Fruit fly (Drosophila melanogaster) whole organism, pupa: ENCODE measurements around the gene CG43181.

Source experiments
- CG10348 ChIP-seq: fragments of 200-800 bp; sonication (Bioruptor generic); IDR thresholded peaks from 2 replicates; pipeline ENCODE4 v1.3.6; 2022; ENCODE audit warnings: missing biosample characterization, missing genetic modification characterization
- CG12605 ChIP-seq: fragments of 200-800 bp; sonication (Bioruptor generic); IDR thresholded peaks from 2 replicates; pipeline ENCODE4 v1.3.6; 2022; ENCODE audit warnings: missing biosample characterization, missing genetic modification characterization
- CG13204 ChIP-seq: fragments of 200-800 bp; sonication (Bioruptor generic); optimal IDR thresholded peaks from 2 replicates; lab custom pipeline; 2018; ENCODE audit warnings: missing biosample characterization, mild to moderate bottlenecking, missing genetic modification characterization, moderate library complexity
- CG14655 ChIP-seq: fragments of 200-800 bp; sonication (Bioruptor generic); optimal IDR thresholded peaks from 3 replicates; lab custom pipeline; 2017; ENCODE audit warnings: mild to moderate bottlenecking, missing biosample characterization, missing genetic modification reagents, missing genetic modification characterization
- CG15710 ChIP-seq: fragments of 200-800 bp; sonication (Bioruptor generic); optimal IDR thresholded peaks from 2 replicates; lab custom pipeline; 2018; ENCODE audit warnings: missing biosample characterization, mild to moderate bottlenecking, missing genetic modification characterization, moderate library complexity
- CG17806 ChIP-seq: fragments of 200-800 bp; sonication (Bioruptor generic); optimal IDR thresholded peaks from 2 replicates; lab custom pipeline; 2018; ENCODE audit warnings: missing biosample characterization, mild to moderate bottlenecking, missing genetic modification characterization, moderate library complexity
- CG32121 ChIP-seq: fragments of 200-800 bp; sonication (Bioruptor generic); IDR thresholded peaks from 2 replicates; pipeline ENCODE4 v1.3.6; 2022; ENCODE audit warnings: missing biosample characterization, missing genetic modification characterization
- CG34367 ChIP-seq: fragments of 200-800 bp; sonication (Bioruptor generic); optimal IDR thresholded peaks from 2 replicates; lab custom pipeline; 2018; ENCODE audit warnings: missing biosample characterization, mild to moderate bottlenecking, missing genetic modification characterization
- CG4496 ChIP-seq: fragments of 200-800 bp; sonication (Bioruptor generic); IDR thresholded peaks from 3 replicates; pipeline ENCODE4 v1.3.6; 2022; ENCODE audit warnings: missing biosample characterization, missing genetic modification characterization
- CG8159 ChIP-seq: fragments of 200-800 bp; sonication (Bioruptor generic); optimal IDR thresholded peaks from 3 replicates; lab custom pipeline; 2018; ENCODE audit warnings: missing biosample characterization, mild to moderate bottlenecking, missing genetic modification characterization, moderate library complexity
- CG8301 ChIP-seq: fragments of 200-800 bp; sonication (Bioruptor generic); optimal IDR thresholded peaks from 2 replicates; lab custom pipeline; 2018; ENCODE audit warnings: missing biosample characterization, mild to moderate bottlenecking, missing genetic modification characterization
- CG9948 ChIP-seq: fragments of 200-800 bp; sonication (Bioruptor generic); optimal IDR thresholded peaks from 2 replicates; lab custom pipeline; 2018; ENCODE audit warnings: missing biosample characterization, mild to moderate bottlenecking, missing genetic modification characterization, moderate library complexity
- D1 ChIP-seq: fragments of 200-800 bp; sonication (Bioruptor generic); optimal IDR thresholded peaks from 2 replicates; lab custom pipeline; 2018; ENCODE audit warnings: missing biosample characterization, mild to moderate bottlenecking, missing genetic modification characterization, moderate library complexity
- EcR ChIP-seq: fragments of 200-800 bp; sonication (Bioruptor generic); optimal IDR thresholded peaks from 3 replicates; lab custom pipeline; 2019; ENCODE audit warnings: missing biosample characterization, missing genetic modification characterization, mild to moderate bottlenecking, moderate library complexity, missing genetic modification reagents
- Ets98B ChIP-seq: fragments of 200-800 bp; sonication (Bioruptor generic); IDR thresholded peaks from 2 replicates; pipeline ENCODE4 v1.3.6; 2022; ENCODE audit warnings: missing biosample characterization, missing genetic modification characterization
- Pif1A ChIP-seq: fragments of 200-800 bp; sonication (Bioruptor generic); optimal IDR thresholded peaks from 3 replicates; lab custom pipeline; 2016; ENCODE audit warnings: missing biosample characterization, missing genetic modification characterization
- Pif1B ChIP-seq: fragments of 200-800 bp; sonication (Bioruptor generic); optimal IDR thresholded peaks from 3 replicates; lab custom pipeline; 2016; ENCODE audit warnings: missing biosample characterization, missing genetic modification characterization
- Snoo ChIP-seq: fragments of 200-800 bp; sonication (Bioruptor generic); optimal IDR thresholded peaks from 3 replicates; lab custom pipeline; 2017; ENCODE audit warnings: missing biosample characterization, mild to moderate bottlenecking, missing genetic modification characterization, inconsistent platforms
- fd96Ca ChIP-seq: fragments of 200-800 bp; sonication (Bioruptor generic); IDR thresholded peaks from 3 replicates; pipeline ENCODE4 v1.3.6; 2022; ENCODE audit warnings: missing biosample characterization, missing genetic modification characterization
- gl ChIP-seq: fragments of 200-800 bp; sonication (Bioruptor generic); optimal IDR thresholded peaks from 2 replicates; lab custom pipeline; 2018; ENCODE audit warnings: missing biosample characterization, mild to moderate bottlenecking, missing genetic modification characterization
- rn ChIP-seq: fragments of 200-800 bp; sonication (Bioruptor generic); IDR thresholded peaks from 2 replicates; pipeline ENCODE4 v1.3.6; 2022; ENCODE audit warnings: missing biosample characterization, missing genetic modification characterization

The CG43181 gene

DNA sequence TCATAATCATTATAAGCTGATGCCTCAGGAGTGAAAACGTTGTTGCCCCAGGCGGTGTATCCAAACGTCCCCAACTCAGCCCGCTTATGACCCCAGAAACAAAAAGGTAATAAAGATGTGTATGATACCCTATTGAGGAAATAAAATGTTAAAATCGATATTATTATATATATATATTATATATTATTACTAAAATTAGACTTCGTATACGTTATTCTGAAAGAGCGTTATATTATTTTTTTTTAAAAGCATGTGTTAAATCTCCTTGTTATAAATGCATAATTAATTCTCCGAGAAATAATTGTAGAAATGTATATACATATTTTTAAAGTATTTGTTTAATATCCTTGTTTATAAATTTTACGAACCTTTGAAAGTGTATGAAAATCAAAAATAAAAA lies 13.6 kb downstream of the CG43181 start:
- TF ChIP-seq CG17806 (tag; lab: Kevin White, UChicago) (peak; percentile 1), EcR (GFP tag; lab: Kevin White, UChicago) (no peak), CG8301 (tag; lab: Kevin White, UChicago) (peak; percentile 6), CG8159 (tag; lab: Kevin White, UChicago) (peak; percentile 66), CG4496 (no peak), CG15710 (tag; lab: Kevin White, UChicago) (peak; percentile 53), CG12605 (GFP tag; lab: Robert Waterston, UW) (no peak), CG14655 (GFP tag; lab: Kevin White, UChicago) (no peak), CG9948 (tag; lab: Kevin White, UChicago) (peak; percentile 51)

DNA sequence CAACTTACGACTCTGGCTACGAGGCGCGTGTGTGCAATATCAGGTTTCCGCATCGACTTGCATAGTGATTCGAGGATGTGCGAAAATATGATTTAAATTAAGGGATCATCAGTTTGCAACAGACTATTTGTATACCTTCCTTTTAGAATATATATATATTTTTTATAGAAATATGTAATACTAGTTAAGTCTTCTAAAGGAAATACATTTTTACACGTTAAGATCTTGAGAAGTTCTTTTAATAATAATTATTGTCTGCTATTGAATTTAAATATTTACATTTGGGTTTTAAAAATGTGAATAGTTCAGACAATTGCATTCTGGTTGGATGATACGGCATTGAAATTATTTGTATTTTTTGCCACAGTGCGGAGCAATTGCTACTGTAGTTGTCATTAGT lies 16.5 kb downstream of the CG43181 start:
- peak; percentile 55 for TF ChIP-seq CG15710 (tag; lab: Kevin White, UChicago)
- peak; percentile 65 for TF ChIP-seq CG8159 (tag; lab: Kevin White, UChicago)
- TF ChIP-seq CG13204 (GFP tag; lab: Kevin White, UChicago): no peak
- TF ChIP-seq CG4496: no peak
- TF ChIP-seq CG8301 (tag; lab: Kevin White, UChicago): no peak
- TF ChIP-seq D1 (tag; lab: Kevin White, UChicago): no peak
- TF ChIP-seq rn (GFP tag; lab: Robert Waterston, UW): no peak
- no peak for TF ChIP-seq CG10348 (GFP tag; lab: Robert Waterston, UW)
- peak; percentile 17 for TF ChIP-seq Pif1B (GFP tag; lab: Kevin White, UChicago)
- no peak for TF ChIP-seq Snoo
- peak; percentile 9 for TF ChIP-seq CG34367
- TF ChIP-seq CG32121 (GFP tag; lab: Robert Waterston, UW): no peak
- TF ChIP-seq Ets98B (GFP tag; lab: Robert Waterston, UW): no peak
- TF ChIP-seq CG17806 (tag; lab: Kevin White, UChicago): peak; percentile 59
- peak; percentile 51 for TF ChIP-seq CG9948 (tag; lab: Kevin White, UChicago)
- TF ChIP-seq gl (tag; lab: Kevin White, UChicago): no peak
- TF ChIP-seq CG14655 (GFP tag; lab: Kevin White, UChicago): peak; percentile 49
- TF ChIP-seq EcR (GFP tag; lab: Kevin White, UChicago): no peak
- TF ChIP-seq fd96Ca (GFP tag; lab: Robert Waterston, UW): no peak
- TF ChIP-seq Pif1A (GFP tag; lab: Kevin White, UChicago): peak; percentile 17
- no peak for TF ChIP-seq CG12605 (GFP tag; lab: Robert Waterston, UW)

DNA sequence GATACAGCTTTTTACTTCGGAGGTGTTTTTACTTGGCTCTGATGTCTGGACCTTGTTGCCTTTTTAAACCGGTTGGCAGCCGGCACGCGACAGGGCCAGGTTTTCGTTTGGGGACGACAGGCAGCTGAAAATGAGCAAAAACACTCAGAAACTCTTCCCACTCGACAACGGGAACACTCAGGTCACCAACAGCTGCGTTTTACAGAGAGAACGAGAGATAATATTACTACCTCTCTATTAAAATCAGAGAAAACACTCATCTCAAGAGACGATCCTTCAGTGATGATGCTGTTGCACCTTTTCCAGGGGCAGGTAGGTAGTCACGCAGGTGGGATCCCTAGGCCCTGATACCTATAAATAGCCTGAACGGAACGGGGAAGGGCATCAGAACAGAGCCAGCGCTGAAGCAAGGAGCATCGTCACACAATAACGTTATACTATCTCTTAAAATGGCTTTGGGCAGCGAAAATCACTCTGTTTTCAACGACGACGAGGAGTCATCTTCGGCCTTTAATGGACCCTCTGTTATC lies 19.3 kb downstream of the CG43181 start, which contains the start of gene ac:
Gene ac (plus strand): TSS at position 387 of the 530 bp plus-strand sequence.
- no peak for TF ChIP-seq D1 (tag; lab: Kevin White, UChicago)
- peak; percentile 22 for TF ChIP-seq EcR (GFP tag; lab: Kevin White, UChicago)
- TF ChIP-seq Pif1B (GFP tag; lab: Kevin White, UChicago): no peak
- TF ChIP-seq, all 21 proteins: peak for 1

DNA sequence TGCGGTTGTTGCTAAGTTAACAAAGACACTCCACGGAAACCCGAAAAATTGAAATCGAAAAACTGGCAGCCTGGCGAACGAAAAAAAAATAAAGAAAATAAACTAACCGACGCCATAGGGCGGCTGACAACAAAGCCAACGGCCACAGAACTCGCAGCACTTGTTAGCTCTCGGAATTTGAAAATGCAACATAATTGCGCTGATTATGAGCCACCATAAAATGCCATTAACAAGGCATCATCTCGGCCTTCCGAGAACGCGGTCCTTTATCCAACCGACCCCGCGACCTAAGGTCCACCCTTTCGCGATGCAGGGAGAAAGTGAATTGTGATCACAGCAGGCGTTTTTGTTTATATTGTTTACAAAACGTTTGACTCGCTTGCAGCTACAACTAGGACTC lies 27.0 kb downstream of the CG43181 start:
- no peak for TF ChIP-seq EcR (GFP tag; lab: Kevin White, UChicago)
- no peak for TF ChIP-seq CG17806 (tag; lab: Kevin White, UChicago)
- no peak for TF ChIP-seq Snoo
- no peak for TF ChIP-seq rn (GFP tag; lab: Robert Waterston, UW)
- no peak for TF ChIP-seq CG8159 (tag; lab: Kevin White, UChicago)
- TF ChIP-seq Pif1A (GFP tag; lab: Kevin White, UChicago): no peak
- TF ChIP-seq CG34367: no peak
- no peak for TF ChIP-seq CG8301 (tag; lab: Kevin White, UChicago)
- no peak for TF ChIP-seq Pif1B (GFP tag; lab: Kevin White, UChicago)
- no peak for TF ChIP-seq CG32121 (GFP tag; lab: Robert Waterston, UW)

DNA sequence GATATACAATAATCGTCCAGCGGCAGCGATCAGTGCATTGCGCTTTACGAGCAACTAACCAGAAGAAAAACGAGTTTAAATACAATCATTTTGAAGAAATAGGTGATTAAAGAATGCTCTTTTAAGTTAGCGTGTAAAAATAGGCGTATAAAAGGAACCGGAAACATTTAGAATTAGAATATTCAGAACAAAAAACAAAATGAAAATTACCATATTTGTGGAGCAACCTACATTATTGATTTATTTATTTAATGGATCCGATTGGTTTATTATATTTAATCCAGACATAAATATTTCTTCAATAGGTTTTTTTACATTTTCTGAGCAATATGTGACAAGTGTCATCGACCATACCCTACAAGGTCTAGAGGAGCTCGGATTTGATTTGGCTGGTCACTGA lies 28.0 kb downstream of the CG43181 start:
- TF ChIP-seq CG10348 (GFP tag; lab: Robert Waterston, UW) (no peak), CG34367 (peak; percentile 30), CG8159 (tag; lab: Kevin White, UChicago) (peak; percentile 53), Pif1A (GFP tag; lab: Kevin White, UChicago) (no peak), CG32121 (GFP tag; lab: Robert Waterston, UW) (no peak), CG9948 (tag; lab: Kevin White, UChicago) (peak; percentile 51), Snoo (no peak), CG14655 (GFP tag; lab: Kevin White, UChicago) (peak; percentile 70), CG13204 (GFP tag; lab: Kevin White, UChicago) (no peak), CG15710 (tag; lab: Kevin White, UChicago) (peak; percentile 55), EcR (GFP tag; lab: Kevin White, UChicago) (peak; percentile 21), gl (tag; lab: Kevin White, UChicago) (no peak), CG12605 (GFP tag; lab: Robert Waterston, UW) (no peak), Pif1B (GFP tag; lab: Kevin White, UChicago) (no peak), Ets98B (GFP tag; lab: Robert Waterston, UW) (no peak), CG8301 (tag; lab: Kevin White, UChicago) (peak; percentile 49), D1 (tag; lab: Kevin White, UChicago) (no peak), rn (GFP tag; lab: Robert Waterston, UW) (no peak), fd96Ca (GFP tag; lab: Robert Waterston, UW) (no peak), CG4496 (no peak), CG17806 (tag; lab: Kevin White, UChicago) (peak; percentile 29)

DNA sequence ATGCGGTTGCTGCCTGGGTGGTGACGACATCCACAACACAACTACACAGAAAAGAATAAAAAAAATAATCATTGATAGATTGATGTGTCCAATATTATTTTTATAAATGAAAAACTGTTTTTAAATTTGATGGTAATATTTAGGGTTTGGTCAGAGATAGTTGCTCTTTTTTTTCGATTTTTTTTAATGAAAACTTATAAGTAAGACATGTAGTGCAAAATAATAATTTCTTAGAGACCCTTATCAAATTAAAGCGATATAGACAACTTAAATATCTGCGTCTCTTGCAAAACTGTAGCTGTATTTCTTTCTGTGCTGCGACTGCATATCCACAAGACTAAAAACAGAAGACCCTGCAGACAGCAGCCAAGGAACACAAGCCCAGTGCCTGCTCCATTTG lies 29.2 kb downstream of the CG43181 start:
- peak; percentile 67 for TF ChIP-seq CG17806 (tag; lab: Kevin White, UChicago)
- TF ChIP-seq CG15710 (tag; lab: Kevin White, UChicago): peak; percentile 73
- TF ChIP-seq D1 (tag; lab: Kevin White, UChicago): no peak
- TF ChIP-seq fd96Ca (GFP tag; lab: Robert Waterston, UW): no peak
- no peak for TF ChIP-seq CG32121 (GFP tag; lab: Robert Waterston, UW)
- no peak for TF ChIP-seq Snoo
- TF ChIP-seq CG12605 (GFP tag; lab: Robert Waterston, UW): no peak
- peak; percentile 43 for TF ChIP-seq CG34367
- no peak for TF ChIP-seq CG13204 (GFP tag; lab: Kevin White, UChicago)
- peak; percentile 64 for TF ChIP-seq CG9948 (tag; lab: Kevin White, UChicago)
- no peak for TF ChIP-seq Pif1B (GFP tag; lab: Kevin White, UChicago)
- peak; percentile 77 for TF ChIP-seq CG8159 (tag; lab: Kevin White, UChicago)
- TF ChIP-seq EcR (GFP tag; lab: Kevin White, UChicago): no peak
- TF ChIP-seq Ets98B (GFP tag; lab: Robert Waterston, UW): no peak
- TF ChIP-seq gl (tag; lab: Kevin White, UChicago): no peak
- TF ChIP-seq CG10348 (GFP tag; lab: Robert Waterston, UW): no peak
- no peak for TF ChIP-seq Pif1A (GFP tag; lab: Kevin White, UChicago)
- TF ChIP-seq CG4496: no peak
- no peak for TF ChIP-seq rn (GFP tag; lab: Robert Waterston, UW)
- no peak for TF ChIP-seq CG8301 (tag; lab: Kevin White, UChicago)
- peak; percentile 49 for TF ChIP-seq CG14655 (GFP tag; lab: Kevin White, UChicago)
